Fruit fly (Drosophila melanogaster) whole organism, embryonic: Measurements from ENCODE around the gene Z600.

ENCODE experiments used
- Aef1 ChIP-seq: fragments of 200-800 bp; sonication (Bioruptor generic); IDR thresholded peaks from 3 replicates; pipeline ENCODE4 v1.3.6; 2022; ENCODE audit warnings: missing biosample characterization, missing genetic modification characterization
- BtbVII ChIP-seq: fragments of 200-800 bp; sonication (Bioruptor generic); optimal IDR thresholded peaks from 3 replicates; lab custom pipeline; 2017; ENCODE audit warnings: missing biosample characterization, mild to moderate bottlenecking, missing genetic modification characterization
- CG10147 ChIP-seq: fragments of 200-800 bp; sonication (Bioruptor generic); optimal IDR thresholded peaks from 2 replicates; lab custom pipeline; 2019; ENCODE audit warnings: missing biosample characterization, mild to moderate bottlenecking, missing genetic modification characterization, moderate library complexity
- CG10543 ChIP-seq: fragments of 200-800 bp; sonication (Bioruptor generic); optimal IDR thresholded peaks from 3 replicates; lab custom pipeline; 2017; ENCODE audit warnings: missing biosample characterization, mild to moderate bottlenecking, missing genetic modification characterization, moderate library complexity
- CG12942 ChIP-seq: fragments of 200-800 bp; sonication (Bioruptor generic); optimal IDR thresholded peaks from 3 replicates; lab custom pipeline; 2016; ENCODE audit warnings: missing biosample characterization, missing genetic modification characterization
- CG13123 ChIP-seq: fragments of 200-800 bp; sonication (Bioruptor generic); optimal IDR thresholded peaks from 2 replicates; lab custom pipeline; 2016; ENCODE audit warnings: missing biosample characterization, missing genetic modification characterization
- CG13287 ChIP-seq: fragments of 200-800 bp; sonication (Bioruptor generic); IDR thresholded peaks from 2 replicates; pipeline ENCODE4 v1.3.6; 2022; ENCODE audit warnings: missing biosample characterization, missing genetic modification characterization; ENCODE audit not compliant: partially characterized antibody
- CG13775 ChIP-seq: fragments of 200-800 bp; sonication (Bioruptor generic); optimal IDR thresholded peaks from 3 replicates; lab custom pipeline; 2017; ENCODE audit warnings: missing biosample characterization, mild to moderate bottlenecking, missing genetic modification characterization
- CG1603 ChIP-seq: fragments of 200-800 bp; sonication (Bioruptor generic); optimal IDR thresholded peaks from 2 replicates; lab custom pipeline; 2019; ENCODE audit warnings: missing biosample characterization, mild to moderate bottlenecking, missing genetic modification characterization, moderate library complexity
- CG1792 ChIP-seq: fragments of 200-800 bp; sonication (Bioruptor generic); optimal IDR thresholded peaks from 2 replicates; lab custom pipeline; 2016; ENCODE audit warnings: missing biosample characterization, missing genetic modification characterization
- CG2129 ChIP-seq: fragments of 200-800 bp; sonication (Bioruptor generic); IDR thresholded peaks from 2 replicates; pipeline ENCODE4 v1.3.6; 2022; ENCODE audit warnings: missing biosample characterization, missing genetic modification characterization; ENCODE audit not compliant: partially characterized antibody
- CG30020 ChIP-seq: fragments of 200-800 bp; optimal IDR thresholded peaks from 2 replicates; lab custom pipeline; 2019; ENCODE audit warnings: missing biosample characterization, mild to moderate bottlenecking, missing genetic modification characterization, moderate library complexity
- CG3407 ChIP-seq: fragments of 200-800 bp; sonication (Bioruptor generic); optimal IDR thresholded peaks from 2 replicates; lab custom pipeline; 2018; ENCODE audit warnings: missing biosample characterization, mild to moderate bottlenecking, missing genetic modification characterization
- CG3995 ChIP-seq: fragments of 200-800 bp; sonication (Bioruptor generic); optimal IDR thresholded peaks from 3 replicates; lab custom pipeline; 2016; ENCODE audit warnings: missing biosample characterization, missing genetic modification characterization
- CG5245 ChIP-seq: fragments of 200-800 bp; sonication (Bioruptor generic); optimal IDR thresholded peaks from 3 replicates; lab custom pipeline; 2016; ENCODE audit warnings: missing biosample characterization, missing genetic modification characterization
- CG6854 ChIP-seq: fragments of 200-800 bp; sonication (Bioruptor generic); optimal IDR thresholded peaks from 3 replicates; lab custom pipeline; 2017; ENCODE audit warnings: missing biosample characterization, mild to moderate bottlenecking, missing genetic modification characterization
- CG7839 ChIP-seq: fragments of 200-800 bp; sonication (Bioruptor generic); optimal IDR thresholded peaks from 3 replicates; lab custom pipeline; 2018; ENCODE audit warnings: missing biosample characterization, mild to moderate bottlenecking, missing genetic modification characterization, moderate library complexity
- CG8388 ChIP-seq: fragments of 200-800 bp; sonication (Bioruptor generic); optimal IDR thresholded peaks from 2 replicates; lab custom pipeline; 2019; ENCODE audit warnings: missing biosample characterization, mild to moderate bottlenecking, missing genetic modification characterization, moderate library complexity
- D ChIP-seq, 2 experiments: fragments of 200-800 bp in 1 of 2; fragments of >200 bp in 1 of 2; sonication (Bioruptor generic) in 1 of 2; optimal IDR thresholded peaks; 2 replicates in 1 of 2; 3 replicates in 1 of 2; lab custom pipeline; 2017; ENCODE audit warnings: mild to moderate bottlenecking in 1 of 2, missing biosample characterization in 1 of 2, missing genetic modification characterization in 1 of 2, missing genetic modification reagents in 1 of 2
- Dek ChIP-seq: fragments of 200-800 bp; sonication (Bioruptor generic); optimal IDR thresholded peaks from 3 replicates; lab custom pipeline; 2019; ENCODE audit warnings: missing biosample characterization, mild to moderate bottlenecking, missing genetic modification characterization, moderate library complexity
- Dp ChIP-seq: fragments of 200-800 bp; sonication (Bioruptor generic); optimal IDR thresholded peaks from 2 replicates; lab custom pipeline; 2018; ENCODE audit warnings: missing biosample characterization, mild to moderate bottlenecking, missing genetic modification characterization, moderate library complexity
- Fer1 ChIP-seq: fragments of 200-800 bp; sonication (Bioruptor generic); optimal IDR thresholded peaks from 2 replicates; lab custom pipeline; 2017; ENCODE audit warnings: missing biosample characterization, mild to moderate bottlenecking, missing genetic modification characterization
- Fer3 ChIP-seq: fragments of 200-800 bp; sonication (Bioruptor generic); optimal IDR thresholded peaks from 2 replicates; lab custom pipeline; 2018; ENCODE audit warnings: missing biosample characterization, mild to moderate bottlenecking, missing genetic modification characterization, moderate library complexity
- GATAe ChIP-seq: fragments of 200-800 bp; sonication (Bioruptor generic); conservative IDR thresholded peaks from 2 replicates; pipeline ENCODE4 v1.3.6; 2022; ENCODE audit warnings: missing biosample characterization, missing genetic modification characterization
- Hr51 ChIP-seq, 2 experiments: fragments of 200-800 bp; sonication (Bioruptor generic); optimal IDR thresholded peaks; 2 replicates in 1 of 2; 3 replicates in 1 of 2; lab custom pipeline; 2016 to 2018; ENCODE audit warnings: missing biosample characterization in 2 of 2, missing genetic modification characterization in 2 of 2, mild to moderate bottlenecking in 1 of 2, moderate library complexity in 1 of 2
- Hsf ChIP-seq: fragments of 200-800 bp; sonication (Bioruptor generic); optimal IDR thresholded peaks from 3 replicates; lab custom pipeline; 2016; ENCODE audit warnings: missing biosample characterization, missing genetic modification characterization
- Lpt ChIP-seq: fragments of >200 bp; optimal IDR thresholded peaks from 2 replicates; lab custom pipeline; 2018; ENCODE audit warnings: missing biosample characterization, missing genetic modification characterization
- Meics ChIP-seq: fragments of 200-800 bp; sonication (Bioruptor generic); optimal IDR thresholded peaks from 2 replicates; lab custom pipeline; 2017; ENCODE audit warnings: missing biosample characterization, mild to moderate bottlenecking, missing genetic modification characterization
- NfI ChIP-seq: fragments of 200-800 bp; sonication (Bioruptor generic); optimal IDR thresholded peaks from 3 replicates; lab custom pipeline; 2018; ENCODE audit warnings: missing biosample characterization, mild to moderate bottlenecking, missing genetic modification characterization, moderate library complexity
- Opbp ChIP-seq: fragments of 200-800 bp; sonication (Bioruptor generic); IDR thresholded peaks from 3 replicates; pipeline ENCODE4 v1.3.6; 2022; ENCODE audit warnings: missing biosample characterization, missing genetic modification characterization; ENCODE audit not compliant: partially characterized antibody
- Pdp1 ChIP-seq, 2 experiments: fragments of 200-800 bp; sonication (Bioruptor generic); optimal IDR thresholded peaks; 3 replicates each; lab custom pipeline; 2016; ENCODE audit warnings: missing biosample characterization in 2 of 2, missing genetic modification characterization in 2 of 2, mild to moderate bottlenecking in 1 of 2, moderate library complexity in 1 of 2
- cg ChIP-seq: fragments of 200-800 bp; sonication (Bioruptor generic); optimal IDR thresholded peaks from 3 replicates; lab custom pipeline; 2019; ENCODE audit warnings: missing biosample characterization, mild to moderate bottlenecking, missing genetic modification characterization, moderate library complexity
- dmrt11E ChIP-seq: fragments of 200-800 bp; sonication (Bioruptor generic); optimal IDR thresholded peaks from 3 replicates; lab custom pipeline; 2018; ENCODE audit warnings: missing biosample characterization, mild to moderate bottlenecking, missing genetic modification characterization, moderate library complexity
- fd96Cb ChIP-seq: fragments of 200-800 bp; sonication (Bioruptor generic); optimal IDR thresholded peaks from 2 replicates; lab custom pipeline; 2018; ENCODE audit warnings: missing biosample characterization, mild to moderate bottlenecking, missing genetic modification characterization, moderate library complexity
- gce ChIP-seq: fragments of 200-800 bp; sonication (Bioruptor generic); IDR thresholded peaks from 3 replicates; pipeline ENCODE4 v1.3.6; 2022; ENCODE audit warnings: missing biosample characterization, missing genetic modification characterization
- grn ChIP-seq: fragments of 200-800 bp; sonication (Bioruptor generic); optimal IDR thresholded peaks from 3 replicates; lab custom pipeline; 2017; ENCODE audit warnings: missing biosample characterization, missing genetic modification characterization
- gt ChIP-seq: fragments of 200-800 bp; sonication (Bioruptor generic); IDR thresholded peaks from 2 replicates; pipeline ENCODE4 v1.3.6; 2022; ENCODE audit warnings: missing biosample characterization, missing genetic modification characterization
- hth ChIP-seq: fragments of >200 bp; optimal IDR thresholded peaks from 2 replicates; lab custom pipeline; 2017; ENCODE audit warnings: inconsistent platforms
- kay ChIP-seq: fragments of 200-800 bp; sonication (Bioruptor generic); optimal IDR thresholded peaks from 2 replicates; lab custom pipeline; 2016; ENCODE audit warnings: missing biosample characterization, missing genetic modification characterization
- knrl ChIP-seq: fragments of 200-800 bp; sonication (Bioruptor generic); IDR thresholded peaks from 3 replicates; pipeline ENCODE4 v1.3.6; 2022; ENCODE audit warnings: missing biosample characterization, missing genetic modification characterization; ENCODE audit not compliant: partially characterized antibody
- ro ChIP-seq: fragments of 200-800 bp; sonication (Bioruptor generic); IDR thresholded peaks from 2 replicates; pipeline ENCODE4 v1.3.6; 2022; ENCODE audit warnings: missing biosample characterization, missing genetic modification characterization
- shn ChIP-seq: fragments of 200-800 bp; sonication (Bioruptor generic); optimal IDR thresholded peaks from 3 replicates; lab custom pipeline; 2016; ENCODE audit warnings: missing biosample characterization, missing genetic modification characterization
- slbo ChIP-seq: fragments of 200-800 bp; sonication (Bioruptor generic); IDR thresholded peaks from 2 replicates; pipeline ENCODE4 v1.3.6; 2022; ENCODE audit warnings: missing biosample characterization, missing genetic modification characterization
- stc ChIP-seq: fragments of 200-800 bp; sonication (Bioruptor generic); IDR thresholded peaks from 2 replicates; pipeline ENCODE4 v1.3.6; 2022; ENCODE audit warnings: missing biosample characterization, missing genetic modification characterization
- unpg ChIP-seq: fragments of 200-800 bp; sonication (Bioruptor generic); optimal IDR thresholded peaks from 3 replicates; lab custom pipeline; 2018; ENCODE audit warnings: missing biosample characterization, mild to moderate bottlenecking, missing genetic modification characterization, moderate library complexity
- wek ChIP-seq: fragments of 200-800 bp; sonication (Bioruptor generic); optimal IDR thresholded peaks from 3 replicates; lab custom pipeline; 2018; ENCODE audit warnings: missing biosample characterization, mild to moderate bottlenecking, missing genetic modification characterization, moderate library complexity
- yki ChIP-seq: fragments of >200 bp; optimal IDR thresholded peaks from 3 replicates; lab custom pipeline; 2018
- zen ChIP-seq: fragments of 200-800 bp; sonication (Bioruptor generic); optimal IDR thresholded peaks from 3 replicates; lab custom pipeline; 2018; ENCODE audit warnings: missing biosample characterization, mild to moderate bottlenecking, missing genetic modification characterization, moderate library complexity
- zf30C ChIP-seq: fragments of 200-800 bp; sonication (Bioruptor generic); optimal IDR thresholded peaks from 3 replicates; lab custom pipeline; 2018; ENCODE audit warnings: missing biosample characterization, mild to moderate bottlenecking, missing genetic modification characterization

The Z600 gene

DNA sequence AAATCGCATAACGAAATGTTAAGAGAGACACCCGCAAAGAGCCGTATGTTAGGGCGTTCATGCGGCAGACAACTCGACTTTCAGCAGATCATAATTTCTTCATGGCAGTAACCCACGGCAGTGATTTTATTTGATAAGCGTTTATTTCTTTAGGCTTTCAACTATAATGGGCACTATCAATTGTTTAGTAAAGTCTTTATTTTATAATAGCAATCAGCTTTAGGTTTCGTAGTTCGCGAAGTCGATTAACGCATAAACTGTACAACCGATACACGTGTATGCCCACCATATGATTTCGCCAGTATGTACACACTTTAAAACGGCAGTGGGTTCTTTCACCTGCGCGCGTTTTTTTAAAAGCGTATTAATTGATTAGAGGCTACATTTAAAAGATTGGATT, 628 bp upstream of the Z600 start, which contains the start of gene CG7841 (continued):
- no peak for TF ChIP-seq knrl (GFP tag; lab: Robert Waterston, UW)
- peak; percentile 98 for TF ChIP-seq CG8388 (GFP tag; lab: Kevin White, UChicago)
- TF ChIP-seq CG30020 (tag; lab: Kevin White, UChicago), result peak; percentile 89
- TF ChIP-seq stc, result peak; percentile 97
- TF ChIP-seq Hsf (GFP tag; lab: Kevin White, UChicago), result peak; percentile 98
- TF ChIP-seq dmrt11E, result peak; percentile 99
- peak; percentile 95 for TF ChIP-seq CG5245 (GFP tag; lab: Kevin White, UChicago)
- TF ChIP-seq CG6854 (GFP tag; lab: Kevin White, UChicago), result peak; percentile 99
- no peak for TF ChIP-seq CG2129 (GFP tag; lab: Robert Waterston, UW)
- TF ChIP-seq CG1792, result peak; percentile 96
- peak; percentile 98 for TF ChIP-seq CG13775 (GFP tag; lab: Kevin White, UChicago)
- peak; percentile 95 to 99 for TF ChIP-seq Hr51 (GFP tag; optimal IDR thresholded peaks at IDR 0.05; lab: Kevin White, UChicago)
- TF ChIP-seq zen, result peak; percentile 91
- TF ChIP-seq CG10543 (GFP tag; lab: Kevin White, UChicago), result peak; percentile 99
- no peak; the same call in 1 of the 2 replicates for TF ChIP-seq GATAe
- TF ChIP-seq hth (lab: Kevin White, UChicago), result no peak
- TF ChIP-seq yki, result peak; percentile 51
- peak; percentile 98 for TF ChIP-seq CG10147 (GFP tag; lab: Kevin White, UChicago)
- no peak for TF ChIP-seq D (optimal IDR thresholded peaks at IDR 0.05; lab: Kevin White, UChicago)
- TF ChIP-seq D (GFP tag; optimal IDR thresholded peaks at IDR 0.05; lab: Kevin White, UChicago), result peak; percentile 97
- peak; percentile 42; the same call in 1 of the 2 replicates for TF ChIP-seq CG13287 (GFP tag; lab: Robert Waterston, UW)
- peak; percentile 99 for TF ChIP-seq unpg
- no peak for TF ChIP-seq Lpt (GFP tag; lab: Kevin White, UChicago)
- peak; percentile 98 for TF ChIP-seq CG7839 (tag; lab: Kevin White, UChicago)
- TF ChIP-seq ro (GFP tag; lab: Robert Waterston, UW), result no peak
- TF ChIP-seq fd96Cb, result peak; percentile 96
- peak; percentile 95 for TF ChIP-seq wek (GFP tag; lab: Kevin White, UChicago)
- peak; percentile 93 for TF ChIP-seq kay (GFP tag; lab: Kevin White, UChicago)
- peak; percentile 21 for TF ChIP-seq cg (GFP tag; lab: Kevin White, UChicago)
- TF ChIP-seq CG3407 (GFP tag; lab: Kevin White, UChicago), result peak; percentile 95
- peak; percentile 97 for TF ChIP-seq CG1603 (tag; lab: Kevin White, UChicago)
- peak; percentile 98 for TF ChIP-seq Fer3
- peak; percentile 66 for TF ChIP-seq gt
- TF ChIP-seq Opbp (GFP tag; lab: Robert Waterston, UW), result no peak
- peak; percentile 87 for TF ChIP-seq grn (GFP tag; lab: Kevin White, UChicago)
- TF ChIP-seq zf30C (GFP tag; lab: Kevin White, UChicago), result peak; percentile 63
- TF ChIP-seq Dek, result peak; percentile 97
- TF ChIP-seq CG3995 (GFP tag; lab: Kevin White, UChicago), result peak; percentile 80
- peak; percentile 98 for TF ChIP-seq NfI (GFP tag; lab: Kevin White, UChicago)
- TF ChIP-seq shn (GFP tag; lab: Kevin White, UChicago), result peak; percentile 96
- TF ChIP-seq Aef1 (GFP tag; lab: Robert Waterston, UW), result peak; percentile 89
- peak; percentile 99 for TF ChIP-seq Fer1 (GFP tag; lab: Kevin White, UChicago)
- TF ChIP-seq gce (GFP tag; lab: Robert Waterston, UW), result peak; percentile 94; the same call in 2 of the 3 replicates
- TF ChIP-seq Pdp1 (GFP tag; optimal IDR thresholded peaks at IDR 0.05; lab: Kevin White, UChicago), result peak; percentile 93 to 97
- peak; percentile 98 for TF ChIP-seq Meics (GFP tag; lab: Kevin White, UChicago)
- peak; percentile 94 for TF ChIP-seq slbo (GFP tag; lab: Robert Waterston, UW)
- TF ChIP-seq Dp (GFP tag; lab: Kevin White, UChicago), result peak; percentile 87
- peak; percentile 99 for TF ChIP-seq BtbVII (GFP tag; lab: Kevin White, UChicago)
- TF ChIP-seq CG13123 (GFP tag; lab: Kevin White, UChicago), result peak; percentile 91
- peak; percentile 94 for TF ChIP-seq CG12942 (GFP tag; lab: Kevin White, UChicago)
